Worm (Caenorhabditis elegans) whole organism, L2 larva: Measurements from ENCODE around the gene ilc-17.1.
A peak's percentile ranks its signal among the peaks of the same experiment; 100 is the strongest.

Experiments used
- C34F6.9 ChIP-seq: fragments of 150-350 bp; optimal IDR thresholded peaks from 2 replicates; lab custom pipeline; 2014; ENCODE audit warnings: missing biosample characterization, missing genetic modification characterization
- F13H6.1 ChIP-seq: sonication (generic microtip); optimal IDR thresholded peaks from 2 replicates; lab custom pipeline; 2016; ENCODE audit warnings: missing genetic modification characterization, missing compliant biosample characterization
- R02D3.7 ChIP-seq: fragments of 150-350 bp; optimal IDR thresholded peaks from 2 replicates; lab custom pipeline; 2014; ENCODE audit warnings: missing biosample characterization, missing genetic modification characterization
- alr-1 ChIP-seq: fragments of 150-350 bp; optimal IDR thresholded peaks from 2 replicates; lab custom pipeline; 2014; ENCODE audit warnings: missing biosample characterization, missing genetic modification characterization
- aly-2 ChIP-seq: fragments of 150-350 bp; optimal IDR thresholded peaks from 2 replicates; lab custom pipeline; 2014; ENCODE audit warnings: missing biosample characterization, missing genetic modification characterization
- ceh-16 ChIP-seq: fragments of 150-350 bp; optimal IDR thresholded peaks from 2 replicates; lab custom pipeline; 2014; ENCODE audit warnings: missing biosample characterization, missing genetic modification characterization
- ceh-82 ChIP-seq: fragments of 150-350 bp; optimal IDR thresholded peaks from 2 replicates; lab custom pipeline; 2014; ENCODE audit warnings: missing biosample characterization, missing genetic modification characterization
- crh-2 ChIP-seq: sonication (generic microtip); optimal IDR thresholded peaks from 2 replicates; lab custom pipeline; 2017; ENCODE audit warnings: missing biosample characterization, missing genetic modification characterization
- egl-27 ChIP-seq: sonication (generic microtip); optimal IDR thresholded peaks from 3 replicates; lab custom pipeline; 2017; ENCODE audit warnings: missing biosample characterization, missing genetic modification reagents, missing genetic modification characterization
- elt-3 ChIP-seq: sonication (generic microtip); optimal IDR thresholded peaks from 2 replicates; lab custom pipeline; 2017; ENCODE audit warnings: missing biosample characterization, missing genetic modification characterization
- fos-1 ChIP-seq: fragments of 150-350 bp; optimal IDR thresholded peaks from 2 replicates; lab custom pipeline; 2014; ENCODE audit warnings: missing biosample characterization, missing genetic modification characterization
- lin-11 ChIP-seq: fragments of 150-350 bp; sonication (generic microtip); optimal IDR thresholded peaks from 2 replicates; lab custom pipeline; 2014; ENCODE audit warnings: missing biosample characterization, missing genetic modification characterization, inconsistent platforms, mixed read lengths
- lin-13 ChIP-seq: fragments of 150-350 bp; optimal IDR thresholded peaks from 2 replicates; lab custom pipeline; 2014; ENCODE audit warnings: missing biosample characterization, missing genetic modification reagents, missing genetic modification characterization
- lin-39 ChIP-seq: fragments of 150-350 bp; optimal IDR thresholded peaks from 2 replicates; lab custom pipeline; 2014; ENCODE audit warnings: missing biosample characterization, missing genetic modification reagents, missing genetic modification characterization
- mbf-1 ChIP-seq: sonication (generic microtip); optimal IDR thresholded peaks from 2 replicates; lab custom pipeline; 2017; ENCODE audit warnings: missing biosample characterization, missing genetic modification characterization
- nhr-10 ChIP-seq: sonication (generic microtip); optimal IDR thresholded peaks from 2 replicates; lab custom pipeline; 2017; ENCODE audit warnings: missing biosample characterization, missing genetic modification characterization
- nhr-11 ChIP-seq: fragments of 150-350 bp; optimal IDR thresholded peaks from 2 replicates; lab custom pipeline; 2014; ENCODE audit warnings: missing biosample characterization, missing genetic modification characterization
- nhr-129 ChIP-seq: fragments of 150-350 bp; optimal IDR thresholded peaks from 2 replicates; lab custom pipeline; 2014; ENCODE audit warnings: missing biosample characterization, missing genetic modification characterization
- nhr-21 ChIP-seq: fragments of 150-350 bp; optimal IDR thresholded peaks from 2 replicates; lab custom pipeline; 2014; ENCODE audit warnings: missing biosample characterization, missing genetic modification characterization
- nhr-23 ChIP-seq: fragments of 150-350 bp; optimal IDR thresholded peaks from 2 replicates; lab custom pipeline; 2014; ENCODE audit warnings: missing biosample characterization, missing genetic modification reagents, missing genetic modification characterization
- nhr-25 ChIP-seq: fragments of 150-350 bp; sonication (generic microtip); optimal IDR thresholded peaks from 3 replicates; lab custom pipeline; 2014; ENCODE audit warnings: missing biosample characterization, missing genetic modification characterization
- nhr-6 ChIP-seq: fragments of 150-350 bp; optimal IDR thresholded peaks from 2 replicates; lab custom pipeline; 2014; ENCODE audit warnings: missing biosample characterization, missing genetic modification characterization
- peb-1 ChIP-seq: fragments of 150-350 bp; optimal IDR thresholded peaks from 2 replicates; lab custom pipeline; 2014; ENCODE audit warnings: missing biosample characterization, missing genetic modification characterization
- sem-4 ChIP-seq: fragments of 150-350 bp; optimal IDR thresholded peaks from 2 replicates; lab custom pipeline; 2014; ENCODE audit warnings: missing biosample characterization, missing genetic modification reagents, missing genetic modification characterization
- skn-1 ChIP-seq: sonication (generic microtip); optimal IDR thresholded peaks from 2 replicates; lab custom pipeline; 2017; ENCODE audit warnings: missing biosample characterization, missing genetic modification characterization
- sma-3 ChIP-seq: sonication (generic microtip); optimal IDR thresholded peaks from 2 replicates; lab custom pipeline; 2016; ENCODE audit warnings: missing genetic modification reagents, missing genetic modification characterization, missing compliant biosample characterization
- sma-9 ChIP-seq, 2 experiments: fragments of 150-350 bp in 1 of 2; sonication (generic microtip) in 1 of 2; optimal IDR thresholded peaks; 2 replicates each; lab custom pipeline; 2014 to 2016; ENCODE audit warnings: missing genetic modification characterization in 2 of 2, mild to moderate bottlenecking in 1 of 2, missing biosample characterization in 1 of 2, missing compliant biosample characterization in 1 of 2, missing genetic modification reagents in 1 of 2, moderate library complexity in 1 of 2
- snpc-4 ChIP-seq: fragments of 150-350 bp; optimal IDR thresholded peaks from 2 replicates; lab custom pipeline; 2014; ENCODE audit warnings: missing biosample characterization, missing genetic modification characterization
- unc-55 ChIP-seq: fragments of 150-350 bp; sonication (generic microtip); optimal IDR thresholded peaks from 3 replicates; lab custom pipeline; 2014; ENCODE audit warnings: missing biosample characterization, missing genetic modification reagents, missing genetic modification characterization
- unc-62 ChIP-seq: fragments of 150-350 bp; optimal IDR thresholded peaks from 2 replicates; lab custom pipeline; 2014; ENCODE audit warnings: missing biosample characterization, missing genetic modification reagents, missing genetic modification characterization
- zag-1 ChIP-seq: fragments of 150-350 bp; optimal IDR thresholded peaks from 2 replicates; lab custom pipeline; 2014; ENCODE audit warnings: missing biosample characterization, missing genetic modification characterization
- ztf-1 ChIP-seq: fragments of 200-800 bp; sonication (Bioruptor generic); conservative IDR thresholded peaks from 2 replicates; pipeline ENCODE4 v1.3.6; 2022; ENCODE audit warnings: missing genetic modification characterization, missing compliant biosample characterization
- ztf-11 ChIP-seq: sonication (generic microtip); optimal IDR thresholded peaks from 2 replicates; lab custom pipeline; 2017; ENCODE audit warnings: missing biosample characterization, missing genetic modification characterization

The ilc-17.1 gene

ce11 chrX:12759642-12760041 is 10.0 kb downstream of the ilc-17.1 start (continued):
- TF ChIP-seq sem-4 (tag; lab: Kevin White, UChicago), result no peak
- peak; percentile 65 for TF ChIP-seq nhr-21 (tag; lab: Kevin White, UChicago)
- no peak for TF ChIP-seq ceh-82 (tag; lab: Kevin White, UChicago)
- TF ChIP-seq F13H6.1 (tag; lab: Kevin White, UChicago), result peak; percentile 57
- no peak for TF ChIP-seq ztf-1 (GFP tag; lab: Robert Waterston, UW)
- TF ChIP-seq lin-39 (tag; lab: Kevin White, UChicago), result no peak
- TF ChIP-seq nhr-23 (tag; lab: Kevin White, UChicago), result no peak

- TF ChIP-seq ceh-16 (tag; lab: Kevin White, UChicago) (no peak), unc-62 (GFP tag; lab: Kevin White, UChicago) (no peak), fos-1 (tag; lab: Kevin White, UChicago) (peak; percentile 4), sma-9 (GFP tag; optimal IDR thresholded peaks at IDR 0.05; lab: Kevin White, UChicago) (peak; percentile 65), sma-9 (tag; optimal IDR thresholded peaks at IDR 0.05; lab: Kevin White, UChicago) (no peak), aly-2 (tag; lab: Kevin White, UChicago) (no peak), nhr-25 (tag; lab: Kevin White, UChicago) (no peak)
Observed at ce11 chrX:12759010-12759409, 10.6 kb downstream of the ilc-17.1 start.

- TF ChIP-seq aly-2 (tag; lab: Kevin White, UChicago) (no peak), lin-39 (tag; lab: Kevin White, UChicago) (no peak), egl-27 (tag; lab: Kevin White, UChicago) (no peak), ceh-82 (tag; lab: Kevin White, UChicago) (no peak), nhr-11 (tag; lab: Kevin White, UChicago) (no peak), zag-1 (no peak), sma-3 (GFP tag; lab: Kevin White, UChicago) (no peak), lin-13 (GFP tag; lab: Kevin White, UChicago) (no peak), sem-4 (tag; lab: Kevin White, UChicago) (no peak), skn-1 (tag; lab: Kevin White, UChicago) (no peak), unc-62 (GFP tag; lab: Kevin White, UChicago) (no peak)
Observed at ce11 chrX:12755021-12755420, 14.6 kb downstream of the ilc-17.1 start.

- TF ChIP-seq crh-2 (tag; lab: Kevin White, UChicago), result no peak
- TF ChIP-seq F13H6.1 (tag; lab: Kevin White, UChicago), result no peak
- no peak for TF ChIP-seq lin-11 (tag; lab: Kevin White, UChicago)
- TF ChIP-seq unc-55 (GFP tag; lab: Kevin White, UChicago), result no peak
- TF ChIP-seq R02D3.7 (tag; lab: Kevin White, UChicago), result no peak
- TF ChIP-seq lin-39 (tag; lab: Kevin White, UChicago), result no peak
- no peak for TF ChIP-seq nhr-6 (tag; lab: Kevin White, UChicago)
- no peak for TF ChIP-seq C34F6.9
- TF ChIP-seq nhr-10, result no peak
- TF ChIP-seq ceh-16 (tag; lab: Kevin White, UChicago), result no peak
- no peak for TF ChIP-seq snpc-4 (tag; lab: Kevin White, UChicago)
- TF ChIP-seq nhr-25 (tag; lab: Kevin White, UChicago), result no peak
- TF ChIP-seq elt-3 (tag; lab: Kevin White, UChicago), result no peak
- TF ChIP-seq fos-1 (tag; lab: Kevin White, UChicago), result no peak
- TF ChIP-seq nhr-129, result no peak
- TF ChIP-seq ztf-11, result no peak
- no peak for TF ChIP-seq mbf-1
- no peak for TF ChIP-seq peb-1 (tag; lab: Kevin White, UChicago)
- TF ChIP-seq alr-1 (tag; lab: Kevin White, UChicago), result no peak
Observed at ce11 chrX:12754043-12754442, 15.6 kb downstream of the ilc-17.1 start.

ce11 chrX:12750805-12751204 is 18.8 kb downstream of the ilc-17.1 start:
- TF ChIP-seq R02D3.7 (tag; lab: Kevin White, UChicago), result no peak
- TF ChIP-seq sma-9 (GFP tag; optimal IDR thresholded peaks at IDR 0.05; lab: Kevin White, UChicago), result no peak
- TF ChIP-seq sma-9 (tag; optimal IDR thresholded peaks at IDR 0.05; lab: Kevin White, UChicago), result no peak
- TF ChIP-seq F13H6.1 (tag; lab: Kevin White, UChicago), result peak; percentile 47
